Worm (Caenorhabditis elegans): ENCODE measurements around the gene cdk-11.2.

cdk-11.2 gene

ce11 chrX:10391174-10391573 is 28.4 kb downstream of the cdk-11.2 start (continued):
- TF ChIP-seq ceh-16 (tag; optimal IDR thresholded peaks at IDR 0.05): no peak

ce11 chrX:10386408-10386807 is 33.2 kb downstream of the cdk-11.2 start, which contains the start of gene dyf-6:
Gene dyf-6 (minus strand): TSS chrX:10386508.
- TF ChIP-seq zag-1 (tag; optimal IDR thresholded peaks at IDR 0.05) (no peak), nhr-77 (tag; optimal IDR thresholded peaks at IDR 0.05) (no peak), nhr-76 (tag; optimal IDR thresholded peaks at IDR 0.05) (no peak), fos-1 (tag; optimal IDR thresholded peaks at IDR 0.05) (no peak), daf-12 (tag; optimal IDR thresholded peaks at IDR 0.05) (no peak), unc-39 (tag; optimal IDR thresholded peaks at IDR 0.05) (no peak)

ce11 chrX:10386001-10386400 is 33.6 kb downstream of the cdk-11.2 start:
- TF ChIP-seq hmg-11 (tag; optimal IDR thresholded peaks at IDR 0.05) (no peak), eor-1 (tag; optimal IDR thresholded peaks at IDR 0.05) (no peak), skn-1 (tag; optimal IDR thresholded peaks at IDR 0.05) (peak; percentile 33), ztf-4 (tag; optimal IDR thresholded peaks at IDR 0.05) (no peak)

ce11 chrX:10379678-10380077 is 39.9 kb downstream of the cdk-11.2 start, which contains the start of gene rme-4:
Gene rme-4 (minus strand): TSS chrX:10379845.
- TF ChIP-seq nhr-77 (tag; optimal IDR thresholded peaks at IDR 0.05): no peak
- TF ChIP-seq pqm-1 (tag; optimal IDR thresholded peaks at IDR 0.05): peak; percentile 5
- no peak for TF ChIP-seq R02D3.7 (tag; optimal IDR thresholded peaks at IDR 0.05)
- TF ChIP-seq elt-2 (tag; optimal IDR thresholded peaks at IDR 0.05): peak; percentile 54
- peak; percentile 32 for TF ChIP-seq pha-4 (tag; optimal IDR thresholded peaks at IDR 0.05)
- no peak for TF ChIP-seq mml-1 (tag; optimal IDR thresholded peaks at IDR 0.05)
- TF ChIP-seq nfya-1 (tag; optimal IDR thresholded peaks at IDR 0.05; ENCODE audit: insufficient read depth): no peak
- TF ChIP-seq ceh-16 (tag; optimal IDR thresholded peaks at IDR 0.05): no peak

- TF ChIP-seq fos-1 (tag; optimal IDR thresholded peaks at IDR 0.05): no peak
- TF ChIP-seq aly-2 (tag; optimal IDR thresholded peaks at IDR 0.05): no peak
- peak; percentile 72 for TF ChIP-seq tbx-2 (tag; optimal IDR thresholded peaks at IDR 0.05)
- peak; percentile 39 for TF ChIP-seq ama-1 (optimal IDR thresholded peaks at IDR 0.05)
- no peak for TF ChIP-seq unc-62 (GFP tag; optimal IDR thresholded peaks at IDR 0.05)
- no peak for TF ChIP-seq nhr-67 (tag; optimal IDR thresholded peaks at IDR 0.05)
- TF ChIP-seq ztf-11 (tag; optimal IDR thresholded peaks at IDR 0.05): no peak
- no peak for TF ChIP-seq elt-3 (tag; optimal IDR thresholded peaks at IDR 0.05)
- no peak for TF ChIP-seq nhr-76 (tag; optimal IDR thresholded peaks at IDR 0.05)
- peak; percentile 82 for TF ChIP-seq mdl-1 (tag; optimal IDR thresholded peaks at IDR 0.05)
- TF ChIP-seq nhr-11 (tag; optimal IDR thresholded peaks at IDR 0.05): no peak
- TF ChIP-seq egl-5 (tag; optimal IDR thresholded peaks at IDR 0.05): peak; percentile 88
- TF ChIP-seq snpc-4 (tag; optimal IDR thresholded peaks at IDR 0.05): peak; percentile 83
- TF ChIP-seq nhr-23 (tag; optimal IDR thresholded peaks at IDR 0.05): peak; percentile 98
- peak; percentile 81 for TF ChIP-seq nhr-43 (tag; optimal IDR thresholded peaks at IDR 0.05; ENCODE audit: poor library complexity, severe bottlenecking)
- peak; percentile 1 for TF ChIP-seq ztf-4 (tag; optimal IDR thresholded peaks at IDR 0.05)
- peak; percentile 65 for TF ChIP-seq elt-2 (tag; optimal IDR thresholded peaks at IDR 0.05)
- peak; percentile 61 for TF ChIP-seq skn-1 (tag; optimal IDR thresholded peaks at IDR 0.05)
- TF ChIP-seq ceh-82 (tag; optimal IDR thresholded peaks at IDR 0.05): peak; percentile 53
- TF ChIP-seq unc-39 (tag; optimal IDR thresholded peaks at IDR 0.05): no peak
- TF ChIP-seq zag-1 (tag; optimal IDR thresholded peaks at IDR 0.05): no peak
- TF ChIP-seq nhr-12 (tag; optimal IDR thresholded peaks at IDR 0.05): no peak
- peak; percentile 97 for TF ChIP-seq nhr-25 (tag; optimal IDR thresholded peaks at IDR 0.05)
- no peak for TF ChIP-seq eor-1 (tag; optimal IDR thresholded peaks at IDR 0.05)
- TF ChIP-seq lsy-12 (tag; optimal IDR thresholded peaks at IDR 0.05): peak; percentile 83
- peak; percentile 32 for TF ChIP-seq R02D3.7 (tag; optimal IDR thresholded peaks at IDR 0.05)
- TF ChIP-seq nfya-1 (tag; optimal IDR thresholded peaks at IDR 0.05; ENCODE audit: insufficient read depth): peak; percentile 91
- TF ChIP-seq fkh-10 (GFP tag; optimal IDR thresholded peaks at IDR 0.05): peak; percentile 69
- peak; percentile 57 for TF ChIP-seq lin-39 (tag; optimal IDR thresholded peaks at IDR 0.05)
- TF ChIP-seq elt-1 (tag; optimal IDR thresholded peaks at IDR 0.05): peak; percentile 5
- TF ChIP-seq fkh-2 (tag; optimal IDR thresholded peaks at IDR 0.05): no peak
- TF ChIP-seq pha-4 (tag; optimal IDR thresholded peaks at IDR 0.05): peak; percentile 89
- TF ChIP-seq ceh-9 (tag; optimal IDR thresholded peaks at IDR 0.05): no peak
- peak; percentile 86 for TF ChIP-seq jun-1 (tag; optimal IDR thresholded peaks at IDR 0.05)
- peak; percentile 46 for TF ChIP-seq egl-27 (tag; optimal IDR thresholded peaks at IDR 0.05)
- TF ChIP-seq ceh-16 (tag; optimal IDR thresholded peaks at IDR 0.05): no peak
- no peak for TF ChIP-seq nhr-237 (tag; optimal IDR thresholded peaks at IDR 0.05)
- no peak for TF ChIP-seq sea-2 (GFP tag; optimal IDR thresholded peaks at IDR 0.05)
- TF ChIP-seq ceh-28 (tag; optimal IDR thresholded peaks at IDR 0.05): peak; percentile 73
- no peak for TF ChIP-seq ZK546.5 (tag; optimal IDR thresholded peaks at IDR 0.05)
These were observed 41.9 kb downstream of the cdk-11.2 start for ce11 chrX:10377663-10378062.

Data from whole organism, L3 larva.